Worm (Caenorhabditis elegans): ENCODE measurements around the gene rpc-1.

DNA sequence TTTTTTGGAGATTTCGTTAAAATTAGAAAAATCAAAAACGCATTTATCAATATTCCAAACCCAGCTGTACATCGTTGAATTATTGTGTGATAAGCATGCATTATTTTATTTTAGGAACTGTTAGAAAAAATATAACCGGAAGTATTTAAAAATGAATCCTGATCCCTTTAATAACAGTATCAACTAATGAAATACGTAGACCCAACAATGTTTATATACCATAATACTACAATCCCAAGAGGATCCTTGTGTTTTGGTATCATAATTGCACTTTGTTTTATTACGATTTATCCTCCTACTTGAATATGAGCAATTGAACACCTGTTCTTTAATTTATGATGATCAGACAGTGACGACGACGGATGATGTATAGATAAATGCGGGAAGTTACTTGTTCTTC, 21.2 kb upstream of the rpc-1 start, which contains the start of gene str-249:
- TF ChIP-seq him-1 (tag; optimal IDR thresholded peaks at IDR 0.05), result no peak
- no peak for TF ChIP-seq dao-5 (tag; optimal IDR thresholded peaks at IDR 0.05)
- TF ChIP-seq W03F9.2 (tag; optimal IDR thresholded peaks at IDR 0.05), result no peak
